Worm (Caenorhabditis elegans): ENCODE measurements around the gene dhgd-1.

DNA sequence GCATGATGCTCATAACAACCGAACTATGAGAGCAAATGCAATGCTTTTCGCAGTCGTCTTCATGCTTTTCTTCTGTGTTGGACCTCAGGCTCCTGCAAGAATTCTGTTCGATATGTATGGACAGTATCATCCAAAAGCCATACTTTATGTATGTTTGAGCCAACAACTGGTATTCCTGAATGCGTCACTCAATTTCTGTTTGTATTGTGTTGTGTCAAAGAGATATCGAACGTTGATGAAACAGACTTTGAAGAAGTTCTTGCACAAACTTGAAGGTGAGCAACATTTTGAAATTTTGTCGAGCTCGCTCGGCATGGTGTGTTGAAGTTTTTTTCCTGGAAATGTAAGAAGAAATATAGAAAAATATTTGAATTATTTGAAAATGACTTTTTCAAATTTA, 39.0 kb downstream of the dhgd-1 start:
- no peak for TF ChIP-seq him-1 (tag; optimal IDR thresholded peaks at IDR 0.05)
- TF ChIP-seq dao-5 (tag; optimal IDR thresholded peaks at IDR 0.05): no peak
- no peak for TF ChIP-seq W03F9.2 (tag; optimal IDR thresholded peaks at IDR 0.05)
